Worm (Caenorhabditis elegans): ENCODE results near the gene ins-22.

ins-22 gene

DNA sequence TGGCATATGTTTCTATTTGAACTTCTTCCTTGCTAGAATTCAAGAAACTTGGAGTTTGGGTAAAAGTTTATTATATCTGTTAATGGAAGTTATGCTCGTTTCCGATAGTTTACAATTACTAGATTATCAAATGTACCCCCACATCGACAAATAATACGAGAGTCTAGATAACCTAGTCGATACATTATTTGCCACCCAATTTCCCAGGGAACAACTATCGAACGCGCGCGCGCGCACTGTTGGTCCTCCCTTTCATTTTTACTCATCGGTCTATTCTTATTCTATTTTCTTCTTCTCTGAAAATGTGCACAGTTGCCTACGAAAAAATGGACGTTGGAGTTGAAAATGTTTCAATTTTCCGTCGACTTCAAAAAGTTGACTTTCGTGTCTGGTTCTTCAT lies 34.5 kb downstream of the ins-22 start, which contains the start of gene T16G12.13:
Gene T16G12.13, plus strand, starts transcription at position 293 of the 400 bp plus-strand sequence.
- TF ChIP-seq unc-62 (GFP tag; optimal IDR thresholded peaks at IDR 0.05) = no peak

DNA sequence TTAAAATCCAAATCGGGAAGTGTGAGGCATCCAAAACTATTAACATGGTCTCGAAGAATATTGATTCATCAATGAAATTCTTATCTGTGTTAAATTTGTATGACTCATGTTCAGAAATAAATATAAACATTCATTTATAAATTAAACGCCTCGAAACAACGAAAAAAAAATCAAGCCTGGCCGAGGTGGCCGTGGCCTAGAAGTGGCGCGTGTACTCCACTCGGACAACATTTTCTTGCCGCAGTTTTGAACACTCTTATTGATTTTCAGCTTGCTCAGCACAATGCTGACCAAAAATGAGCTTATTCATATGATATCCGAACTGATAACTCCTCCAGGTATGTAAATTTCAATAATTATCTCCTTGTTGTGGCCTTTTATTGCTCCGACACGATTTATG lies 38.1 kb downstream of the ins-22 start, which contains the start of gene ekl-6:
Gene ekl-6, plus strand, starts transcription at position 265 of the 400 bp plus-strand sequence.
- TF ChIP-seq unc-62 (GFP tag; optimal IDR thresholded peaks at IDR 0.05) = no peak

DNA sequence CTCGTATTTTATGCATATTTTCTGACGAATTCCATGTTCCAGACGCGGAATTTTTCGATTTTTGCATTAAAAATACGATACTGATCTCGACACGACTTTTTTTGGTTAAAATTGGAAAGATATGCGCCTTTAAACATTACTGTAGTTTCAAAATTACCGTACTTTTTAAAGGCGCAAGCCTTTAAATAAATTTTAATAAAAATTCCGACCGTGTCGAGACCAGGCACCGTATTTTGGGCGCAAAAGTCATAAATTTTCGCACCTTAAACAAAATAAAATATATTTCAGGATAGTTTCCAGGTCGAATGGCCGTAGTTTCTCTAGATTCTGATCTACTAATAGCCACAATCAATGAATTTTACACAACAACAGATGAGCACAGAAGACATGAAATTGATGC lies 43.2 kb downstream of the ins-22 start, which contains the start of gene T16G12.6:
Gene T16G12.6, plus strand, starts transcription at position 301 of the 400 bp plus-strand sequence.
- TF ChIP-seq unc-62 (GFP tag; optimal IDR thresholded peaks at IDR 0.05) = no peak

DNA sequence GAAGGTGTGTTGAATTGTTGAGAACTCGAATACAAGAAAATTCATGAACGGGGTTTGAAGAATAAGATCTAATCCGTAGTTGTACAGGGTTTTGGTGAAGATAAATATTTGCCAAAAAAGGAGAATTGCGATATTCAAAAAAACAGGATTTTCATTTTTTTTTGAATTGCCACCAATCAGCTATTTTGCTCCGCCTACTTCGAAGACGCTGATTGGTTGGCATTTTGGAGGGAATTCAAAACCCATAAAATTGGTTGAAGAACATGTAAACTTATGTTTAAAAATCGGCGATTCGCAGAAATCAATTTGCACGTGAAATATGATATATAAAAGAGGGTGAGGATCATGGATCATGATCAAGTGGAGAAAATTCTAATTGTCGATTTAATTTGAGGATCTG lies 50.0 kb downstream of the ins-22 start:
- no peak for TF ChIP-seq unc-62 (GFP tag; optimal IDR thresholded peaks at IDR 0.05)
